Worm (Caenorhabditis elegans): ENCODE measurements around the gene F59B2.9.

Gene F59B2.9

DNA sequence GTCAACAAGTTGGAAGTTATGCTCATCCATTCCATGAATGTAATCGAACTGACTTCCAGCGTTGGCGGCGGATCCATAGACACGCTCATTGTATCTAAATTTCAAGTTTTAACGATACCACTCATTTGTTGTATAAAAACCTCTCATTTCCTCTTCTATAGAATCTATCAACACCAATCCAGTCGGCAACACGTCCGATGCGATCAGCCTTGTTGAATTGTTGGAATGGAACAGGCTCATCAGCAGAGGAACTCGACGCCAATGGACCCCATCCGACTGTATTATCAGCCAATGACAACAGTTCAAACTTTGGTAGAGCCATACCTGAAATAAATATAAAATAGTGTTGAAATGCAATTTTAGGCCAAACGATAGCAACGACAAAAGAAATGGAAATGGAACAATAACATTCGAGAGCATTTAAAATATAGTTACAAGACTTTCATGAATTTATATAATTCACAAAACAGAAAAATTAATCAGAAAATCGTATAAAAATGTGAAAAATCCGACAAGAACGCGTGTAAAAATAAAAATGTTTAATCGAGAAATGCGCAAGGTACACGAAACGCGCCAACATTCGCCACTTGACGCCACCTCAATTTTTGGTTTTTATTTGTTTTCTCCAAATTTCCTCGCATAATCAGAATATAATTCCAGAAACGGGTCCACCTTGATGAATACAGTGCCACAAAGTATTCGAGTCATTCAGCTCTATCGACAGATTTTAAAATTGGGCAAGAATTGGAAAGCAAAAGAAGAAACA is 40.8 kb downstream of the F59B2.9 start, which contains the start of the genes eif-3.D and R08D7.4 (continued):
- TF ChIP-seq ama-1 (optimal IDR thresholded peaks at IDR 0.05) (no peak), nhr-11 (tag; optimal IDR thresholded peaks at IDR 0.05) (no peak), sma-9 (GFP tag; optimal IDR thresholded peaks at IDR 0.05) (peak; percentile 38), sma-9 (tag; optimal IDR thresholded peaks at IDR 0.05) (no peak)

DNA sequence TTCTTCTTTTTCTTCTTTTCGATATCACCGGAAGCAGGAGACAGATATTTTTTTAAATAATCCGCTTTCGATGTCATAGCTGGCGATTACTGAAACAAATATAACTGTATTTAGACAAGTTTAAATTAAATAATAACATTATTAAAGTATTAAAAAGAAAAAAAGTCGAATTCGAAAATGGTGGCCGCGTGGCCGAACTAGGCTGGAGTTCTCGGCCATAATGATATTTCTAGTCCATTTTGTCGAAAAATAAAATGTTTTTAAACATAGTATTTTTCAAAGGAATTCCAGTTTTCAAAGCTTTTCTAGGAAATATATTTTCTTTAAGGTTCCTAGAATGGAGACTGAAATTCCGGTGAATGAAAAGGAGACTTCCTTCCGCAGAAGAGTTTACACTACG is 44.6 kb downstream of the F59B2.9 start, which contains the start of the genes bud-13 and rpap-2:
Gene bud-13, minus strand, starts transcription at position 89 of the 400 bp plus-strand sequence.
Gene rpap-2, plus strand, starts transcription at position 329 of the 400 bp plus-strand sequence.
- TF ChIP-seq unc-55 (GFP tag; optimal IDR thresholded peaks at IDR 0.05): peak; percentile 14
- TF ChIP-seq ztf-4 (tag; optimal IDR thresholded peaks at IDR 0.05): no peak

DNA sequence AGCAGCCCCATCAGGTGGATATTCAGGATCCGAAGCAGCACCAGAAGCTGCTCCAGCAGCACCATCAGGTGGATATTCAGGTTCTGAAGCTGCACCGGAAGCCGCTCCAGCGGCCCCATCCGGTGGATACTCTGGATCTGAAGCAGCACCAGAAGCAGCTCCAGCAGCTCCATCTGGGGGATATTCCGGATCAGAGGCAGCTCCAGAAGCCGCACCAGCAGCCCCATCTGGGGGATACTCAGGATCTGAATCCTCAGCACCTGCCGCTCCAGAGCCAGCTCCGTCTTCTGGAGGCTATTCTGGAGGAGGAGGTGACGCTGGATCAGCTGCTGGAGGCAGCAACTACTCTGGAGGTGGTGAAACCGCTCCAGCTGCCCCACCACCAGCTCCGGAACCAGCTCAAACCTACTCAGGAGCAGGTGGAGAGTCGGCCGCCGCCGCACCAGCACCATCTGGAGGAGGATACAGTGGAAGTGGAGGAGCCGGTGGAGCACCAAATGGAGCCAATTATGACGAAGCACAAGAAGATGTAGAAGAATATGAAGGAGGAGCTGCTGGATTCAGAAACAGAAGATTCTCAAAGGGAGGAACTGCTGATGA is 47.4 kb downstream of the F59B2.9 start:
- TF ChIP-seq aly-2 (tag; optimal IDR thresholded peaks at IDR 0.05) (no peak), crh-2 (tag; optimal IDR thresholded peaks at IDR 0.05) (no peak), nhr-11 (tag; optimal IDR thresholded peaks at IDR 0.05) (no peak), lin-13 (GFP tag; optimal IDR thresholded peaks at IDR 0.05) (no peak), unc-39 (tag; optimal IDR thresholded peaks at IDR 0.05) (no peak), snpc-4 (tag; optimal IDR thresholded peaks at IDR 0.05) (no peak), nhr-6 (tag; optimal IDR thresholded peaks at IDR 0.05) (no peak), elt-1 (tag; optimal IDR thresholded peaks at IDR 0.05) (no peak), peb-1 (tag; optimal IDR thresholded peaks at IDR 0.05) (no peak), gmeb-1 (tag; optimal IDR thresholded peaks at IDR 0.05) (no peak), mdl-1 (tag; optimal IDR thresholded peaks at IDR 0.05) (no peak), alr-1 (tag; optimal IDR thresholded peaks at IDR 0.05) (no peak), mbf-1 (tag; optimal IDR thresholded peaks at IDR 0.05) (no peak), egl-27 (tag; optimal IDR thresholded peaks at IDR 0.05) (no peak), lsy-2 (tag; optimal IDR thresholded peaks at IDR 0.05) (no peak), elt-3 (tag; optimal IDR thresholded peaks at IDR 0.05) (no peak), nhr-12 (tag; optimal IDR thresholded peaks at IDR 0.05) (no peak)

DNA sequence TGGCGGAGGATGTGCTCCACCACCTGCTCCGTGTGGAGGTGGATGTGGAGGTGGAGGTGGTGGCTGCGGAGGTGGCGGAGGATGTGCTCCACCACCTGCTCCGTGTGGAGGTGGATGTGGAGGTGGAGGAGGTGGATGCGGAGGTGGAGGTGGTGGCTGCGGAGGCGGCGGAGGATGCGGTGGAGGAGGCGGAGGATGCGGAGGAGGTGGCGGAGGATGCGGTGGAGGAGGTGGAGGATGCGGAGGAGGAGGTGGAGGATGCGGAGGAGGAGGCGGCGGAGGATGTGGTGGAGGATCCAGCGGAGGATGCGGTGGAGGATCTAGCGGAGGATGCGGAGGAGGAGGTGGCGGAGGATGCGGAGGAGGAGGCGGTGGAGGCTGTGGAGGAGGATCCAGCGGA is 49.7 kb downstream of the F59B2.9 start:
- TF ChIP-seq zag-1 (tag; optimal IDR thresholded peaks at IDR 0.05) (no peak), sma-9 (GFP tag; optimal IDR thresholded peaks at IDR 0.05) (no peak), sma-9 (tag; optimal IDR thresholded peaks at IDR 0.05) (no peak), unc-62 (GFP tag; optimal IDR thresholded peaks at IDR 0.05) (no peak), sem-4 (tag; optimal IDR thresholded peaks at IDR 0.05) (no peak), blmp-1 (tag; optimal IDR thresholded peaks at IDR 0.05; ENCODE audit: insufficient read depth) (no peak), ztf-4 (tag; optimal IDR thresholded peaks at IDR 0.05) (no peak), nhr-237 (tag; optimal IDR thresholded peaks at IDR 0.05) (no peak), ama-1 (optimal IDR thresholded peaks at IDR 0.05) (no peak), unc-55 (GFP tag; optimal IDR thresholded peaks at IDR 0.05) (no peak), elt-1 (tag; optimal IDR thresholded peaks at IDR 0.05) (no peak), nhr-10 (tag; optimal IDR thresholded peaks at IDR 0.05) (no peak)

DNA sequence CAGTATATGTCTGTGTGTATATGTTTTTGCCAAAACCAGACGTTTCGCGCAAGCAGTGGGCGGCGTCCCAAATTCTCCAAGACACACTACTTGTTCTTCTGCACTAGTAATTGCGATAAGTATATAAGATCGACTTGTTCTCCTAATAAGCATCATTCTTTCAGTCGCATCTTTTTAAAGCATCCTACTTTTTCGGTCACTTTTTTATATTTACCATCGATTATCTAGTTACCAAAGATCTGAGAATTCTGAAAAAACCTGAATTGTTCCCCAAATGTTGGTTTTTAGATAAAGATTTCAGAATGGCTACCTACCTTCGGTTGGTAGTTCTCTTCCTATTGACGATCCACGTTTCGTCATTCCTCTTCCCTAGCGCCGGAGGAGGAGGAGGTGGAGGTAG is 50.2 kb downstream of the F59B2.9 start, which contains the start of gene grl-25:
Gene grl-25, plus strand, starts transcription at position 301 of the 400 bp plus-strand sequence.
- TF ChIP-seq lsy-2 (tag; optimal IDR thresholded peaks at IDR 0.05): no peak
- TF ChIP-seq elt-3 (tag; optimal IDR thresholded peaks at IDR 0.05): no peak
- no peak for TF ChIP-seq gmeb-1 (tag; optimal IDR thresholded peaks at IDR 0.05)
- no peak for TF ChIP-seq ama-1 (optimal IDR thresholded peaks at IDR 0.05)
- TF ChIP-seq skn-1 (tag; optimal IDR thresholded peaks at IDR 0.05): no peak
- TF ChIP-seq nhr-21 (tag; optimal IDR thresholded peaks at IDR 0.05): no peak
- TF ChIP-seq nhr-237 (tag; optimal IDR thresholded peaks at IDR 0.05): no peak
- TF ChIP-seq sma-9 (GFP tag; optimal IDR thresholded peaks at IDR 0.05): no peak
- TF ChIP-seq sma-9 (tag; optimal IDR thresholded peaks at IDR 0.05): no peak
- TF ChIP-seq F13H6.1 (tag; optimal IDR thresholded peaks at IDR 0.05): no peak
- TF ChIP-seq ZK546.5 (tag; optimal IDR thresholded peaks at IDR 0.05): no peak

Measured in whole organism, L2 larva.